Fruit fly (Drosophila melanogaster): ENCODE measurements around the gene Fit2.

DNA sequence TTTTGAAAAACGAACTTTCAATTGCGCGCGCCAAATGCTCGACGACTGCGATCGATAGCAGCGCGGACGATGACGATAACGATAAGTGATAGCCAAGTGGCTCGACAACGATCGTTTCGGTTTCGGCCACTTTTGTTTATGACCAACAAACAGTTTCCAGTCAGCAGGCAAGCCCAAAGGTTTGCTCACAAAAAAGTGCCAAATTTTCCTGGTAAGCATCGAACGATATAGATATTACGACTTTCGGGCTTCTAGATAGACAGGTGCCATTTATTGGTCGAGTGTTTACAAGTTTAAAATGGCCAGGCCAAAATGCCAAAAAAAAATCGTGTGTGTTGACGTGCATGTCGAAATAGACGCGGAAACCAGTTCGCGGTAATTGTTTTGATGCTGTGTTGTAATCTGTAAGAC lies 31.3 kb downstream of the Fit2 start, which contains the start of gene CG7724:
- no peak for TF ChIP-seq fru (GFP tag; optimal IDR thresholded peaks at IDR 0.05)
- TF ChIP-seq Dfd (GFP tag; optimal IDR thresholded peaks at IDR 0.05): no peak
- TF ChIP-seq Hr83 (GFP tag; optimal IDR thresholded peaks at IDR 0.05; ENCODE audit: poor library complexity, severe bottlenecking): no peak
- no peak for TF ChIP-seq br (GFP tag; optimal IDR thresholded peaks at IDR 0.05)
